Fruit fly (Drosophila melanogaster) whole organism: Measurements from ENCODE around the gene Gr68a.

ENCODE experiments used
- CG8478 ChIP-seq: fragments of >200 bp; optimal IDR thresholded peaks from 2 replicates; lab custom pipeline; 2018; ENCODE audit warnings: inconsistent platforms
- Dll ChIP-seq: fragments of >200 bp; optimal IDR thresholded peaks from 2 replicates; lab custom pipeline; 2017
- EcR ChIP-seq, 2 experiments: fragments of >200 bp; optimal IDR thresholded peaks; 2 replicates each; lab custom pipeline; 2017; ENCODE audit warnings: missing biosample characterization in 2 of 2, missing genetic modification characterization in 2 of 2, missing genetic modification reagents in 2 of 2
- psq ChIP-seq: fragments of >200 bp; optimal IDR thresholded peaks from 2 replicates; lab custom pipeline; 2017
- usp ChIP-seq: fragments of >200 bp; optimal IDR thresholded peaks from 2 replicates; lab custom pipeline; 2017; ENCODE audit warnings: missing biosample characterization, missing genetic modification characterization, mixed read lengths

DNA sequence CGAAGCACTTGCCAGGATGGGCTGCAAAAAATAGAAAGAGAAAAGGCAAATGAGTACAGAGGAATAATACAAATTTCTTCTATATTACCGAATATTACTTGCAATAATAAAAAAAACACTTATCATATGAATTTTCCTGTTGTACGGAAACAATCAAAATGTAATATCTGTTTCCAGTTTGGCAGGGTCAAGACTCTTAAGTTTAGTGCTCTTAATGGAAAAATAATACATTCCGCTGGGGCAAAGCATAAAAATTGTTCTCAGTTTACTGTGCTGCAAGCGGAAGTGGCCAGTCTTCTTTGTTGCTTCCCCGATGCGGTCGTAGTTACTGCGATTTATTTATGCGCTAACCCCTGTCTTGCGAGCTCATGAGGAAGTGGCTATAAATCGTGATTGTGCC lies 38.3 kb upstream of the Gr68a start:
- TF ChIP-seq Dll (lab: Kevin White, UChicago) (no peak), CG8478 (no peak), usp (GFP tag; lab: Kevin White, UChicago) (no peak), EcR (GFP tag; optimal IDR thresholded peaks at IDR 0.05; lab: Kevin White, UChicago) (no peak), psq (no peak)
